Worm (Caenorhabditis elegans) whole organism, dauer: ENCODE results near the gene T26H5.9.

Experiments
- unc-62 ChIP-seq: sonication (generic microtip); optimal IDR thresholded peaks from 2 replicates; lab custom pipeline; 2017; ENCODE audit warnings: missing biosample characterization, missing genetic modification reagents, missing genetic modification characterization

Gene T26H5.9

DNA sequence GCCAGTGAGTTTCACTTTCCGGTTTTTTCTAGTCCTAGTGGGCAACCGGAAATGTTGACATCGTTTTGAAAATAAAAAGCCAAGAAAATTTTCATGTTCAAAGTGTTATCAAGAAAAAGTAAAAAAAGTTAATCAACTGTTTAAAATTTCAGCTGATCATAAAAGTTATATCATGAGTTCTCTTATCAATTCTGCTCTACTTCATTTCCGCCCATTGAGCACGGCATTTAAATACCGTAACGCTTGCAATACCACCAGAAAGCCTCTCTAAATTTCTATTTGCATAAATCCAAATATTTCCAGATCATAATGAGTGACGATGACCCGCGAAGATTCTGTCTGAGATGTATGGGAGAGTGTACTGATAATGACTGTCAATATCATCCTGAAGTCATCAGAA lies at the start of gene T26H5.9:
Gene T26H5.9, plus strand, starts transcription at position 302 of the 400 bp plus-strand sequence.
- TF ChIP-seq unc-62: no peak

DNA sequence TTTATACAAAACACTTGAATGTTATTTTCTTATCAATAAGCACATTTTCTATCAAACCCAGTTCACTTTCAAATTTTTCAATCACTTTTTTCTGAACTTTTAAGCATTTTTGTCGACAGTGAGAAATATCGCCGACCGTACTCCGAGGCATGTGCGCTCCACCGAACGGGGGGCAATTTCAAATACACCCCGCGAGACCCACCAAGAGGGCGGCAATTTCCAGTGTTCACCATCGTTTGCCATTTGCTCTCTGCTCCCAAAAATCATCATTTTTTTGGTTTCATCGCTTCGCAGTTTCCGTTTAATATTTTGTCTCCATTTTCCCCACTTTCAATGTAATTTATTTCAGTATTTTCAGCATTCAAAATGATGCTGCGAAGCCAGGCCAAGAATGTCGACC lies 49.4 kb upstream of the T26H5.9 start, which contains the start of gene cyb-3:
Gene cyb-3, plus strand, starts transcription at position 350 of the 400 bp plus-strand sequence.
- no peak for TF ChIP-seq unc-62

DNA sequence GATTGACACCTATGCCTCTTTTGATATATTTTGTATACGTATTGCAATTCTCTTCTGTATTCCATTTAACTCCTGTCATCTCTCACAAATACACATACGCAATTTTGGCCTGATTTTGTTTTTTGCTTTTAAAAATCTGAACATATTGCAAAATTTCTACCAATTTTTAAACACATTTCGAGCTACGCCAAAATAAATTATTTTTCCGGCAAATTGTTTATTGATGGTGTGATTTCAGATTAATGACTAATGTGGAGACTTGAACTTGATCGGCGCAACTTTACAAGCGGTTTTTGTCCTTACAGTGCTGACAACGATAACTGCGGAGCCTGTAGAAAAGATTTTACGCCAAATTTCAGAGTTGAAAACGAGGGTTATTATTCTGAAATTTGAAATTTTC lies 47.6 kb upstream of the T26H5.9 start:
- TF ChIP-seq unc-62: no peak

DNA sequence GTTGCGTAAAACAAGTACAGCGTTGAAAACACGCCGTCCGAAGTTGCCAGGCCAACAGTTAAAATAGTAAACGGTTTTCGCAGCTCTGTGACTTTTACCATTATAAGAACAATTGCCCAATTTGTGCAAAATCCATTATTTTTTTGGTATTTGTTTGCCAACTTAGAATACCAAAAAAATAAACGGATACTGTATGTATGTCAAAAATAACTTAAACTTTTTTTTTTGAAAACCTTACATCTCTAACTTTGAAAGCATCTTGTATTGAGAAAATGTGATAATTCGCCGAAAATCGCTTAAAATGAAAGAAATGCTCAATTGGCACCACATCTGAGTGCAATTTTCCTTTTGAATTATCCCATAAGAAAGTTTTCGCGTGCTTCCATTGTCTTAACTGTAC lies 46.0 kb upstream of the T26H5.9 start, which contains the start of gene fbxa-199:
Gene fbxa-199, minus strand, starts transcription at position 101 of the 400 bp plus-strand sequence.
- TF ChIP-seq unc-62: no peak

DNA sequence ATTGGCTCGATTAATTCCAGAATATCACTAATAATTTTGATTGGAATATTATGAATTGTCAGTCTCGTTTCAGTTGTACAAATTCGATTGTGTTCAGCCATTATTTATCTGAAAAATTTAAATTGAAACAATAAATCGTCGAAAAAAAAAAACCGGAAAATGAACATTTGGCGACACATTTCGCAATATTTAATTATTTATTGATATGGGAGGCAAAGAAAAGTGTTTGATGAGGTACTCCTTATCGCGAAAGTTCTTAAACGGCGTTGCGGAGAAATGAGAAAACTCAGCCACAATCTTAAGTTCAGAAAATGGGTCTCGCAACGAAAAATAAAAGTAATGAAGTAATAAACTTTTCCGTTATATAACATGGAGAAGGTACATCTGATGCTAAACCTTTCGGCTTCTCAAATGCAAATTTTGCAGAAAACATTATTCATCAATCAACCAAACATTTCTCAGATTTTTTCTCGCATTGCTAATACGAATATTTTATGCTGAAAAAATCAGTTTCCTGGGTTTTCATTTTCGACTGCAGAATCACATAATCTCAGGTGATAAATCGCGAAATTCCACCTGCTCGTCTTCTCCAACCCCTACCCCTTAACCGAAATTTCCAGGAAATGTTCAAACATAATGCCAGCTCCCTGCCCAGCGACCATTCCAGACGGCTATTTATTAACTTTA lies 44.9 kb upstream of the T26H5.9 start, which contains the start of the genes T06E6.15 and sri-7:
Gene T06E6.15, minus strand, starts transcription at position 101 of the 687 bp plus-strand sequence.
Gene sri-7, plus strand, starts transcription at position 637 of the 687 bp plus-strand sequence.
- no peak for TF ChIP-seq unc-62

ce11 chrV:15401856-15402314 lies 42.8 kb upstream of the T26H5.9 start, which contains the start of gene fbxa-135:
Gene fbxa-135 (plus strand): TSS chrV:15402264.
- TF ChIP-seq unc-62: no peak

DNA sequence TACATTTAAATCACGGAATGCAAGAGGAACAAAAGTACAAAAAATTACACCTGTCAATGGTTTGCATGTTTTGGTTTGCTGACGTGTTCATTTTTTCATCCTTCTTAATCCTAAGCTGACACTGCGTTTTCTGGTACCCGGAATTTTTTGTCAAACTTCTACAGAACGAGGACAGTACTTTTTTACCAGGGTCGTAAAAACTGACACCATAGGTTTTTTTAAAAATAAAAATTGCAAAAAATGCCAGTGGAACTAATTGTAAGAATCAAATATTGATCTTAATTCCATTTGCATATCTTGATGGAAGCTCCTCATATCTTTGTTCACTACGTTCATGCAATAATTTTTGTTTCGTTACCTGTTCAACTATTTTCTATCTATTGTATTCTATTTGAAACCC lies 39.9 kb upstream of the T26H5.9 start, which contains the start of gene srh-258:
Gene srh-258, plus strand, starts transcription at position 301 of the 400 bp plus-strand sequence.
- no peak for TF ChIP-seq unc-62

- no peak for TF ChIP-seq unc-62
Observed at ce11 chrV:15406928-15407327, 37.8 kb upstream of the T26H5.9 start, which contains the start of gene srh-257. Gene srh-257 (plus strand): TSS chrV:15407228.

ce11 chrV:15412625-15413024 lies 32.1 kb upstream of the T26H5.9 start, which contains the start of gene srbc-63:
Gene srbc-63 (minus strand): TSS chrV:15412725.
- TF ChIP-seq unc-62: no peak

DNA sequence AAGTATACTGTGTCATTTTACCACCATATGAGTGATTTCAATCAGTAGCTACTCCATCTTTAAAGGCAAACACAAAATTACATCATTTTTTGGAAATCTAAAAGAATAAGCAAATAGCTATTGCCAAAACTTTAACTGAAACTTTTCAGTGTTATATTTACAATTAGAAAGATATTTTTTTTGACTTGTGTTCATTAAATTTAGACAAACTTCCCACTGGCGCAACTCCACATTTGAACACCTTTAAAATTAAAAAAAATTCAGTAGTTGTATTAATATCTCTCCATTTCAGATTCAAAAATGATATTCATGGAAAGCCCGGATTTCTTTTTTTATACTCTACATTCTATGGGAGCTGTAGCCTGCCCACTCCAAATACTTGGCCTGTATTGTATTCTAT lies 30.9 kb upstream of the T26H5.9 start, which contains the start of gene srh-264:
Gene srh-264, plus strand, starts transcription at position 301 of the 400 bp plus-strand sequence.
- no peak for TF ChIP-seq unc-62

- TF ChIP-seq unc-62: no peak
Observed at ce11 chrV:15415951-15416350, 28.8 kb upstream of the T26H5.9 start, which contains the start of gene srh-265. Gene srh-265 (plus strand): TSS chrV:15416251.

DNA sequence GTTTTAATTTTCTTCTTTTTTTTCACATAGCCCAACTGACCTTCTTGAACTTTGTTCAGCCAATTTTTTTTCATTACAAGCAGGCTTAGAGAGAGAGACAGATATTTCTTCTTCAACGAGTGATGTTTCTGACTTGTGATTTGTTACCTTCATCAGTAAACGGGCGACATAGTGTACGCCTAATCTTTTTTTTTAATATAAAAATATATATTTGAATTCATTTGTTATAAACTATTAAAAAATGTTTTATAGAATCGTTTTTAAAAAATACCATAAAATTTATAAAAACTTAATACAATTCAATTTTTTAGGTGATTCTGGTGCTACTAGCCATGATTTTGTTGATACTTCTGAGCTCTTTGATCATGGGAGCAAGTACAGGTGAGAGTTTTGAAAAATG lies 26.9 kb upstream of the T26H5.9 start, which contains the start of gene T06E6.10:
Gene T06E6.10, plus strand, starts transcription at position 301 of the 400 bp plus-strand sequence.
- TF ChIP-seq unc-62: no peak

DNA sequence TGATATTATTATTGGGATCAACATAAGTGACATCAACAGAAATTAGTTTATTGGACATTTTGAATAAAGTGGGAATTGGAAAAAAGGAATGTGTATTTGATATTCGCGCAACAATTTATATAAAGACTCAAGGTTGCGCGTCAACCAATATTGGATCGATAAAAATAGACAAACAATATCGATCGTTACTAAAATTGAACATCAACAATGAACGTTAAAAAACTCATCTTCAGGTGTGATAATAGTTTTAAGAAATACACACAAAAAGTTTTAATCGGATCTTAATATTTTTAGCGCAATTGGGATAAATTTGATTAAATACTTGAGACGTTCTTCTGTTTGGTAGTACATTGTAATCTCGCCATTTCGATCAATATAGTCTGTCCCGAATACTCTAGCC lies 21.1 kb upstream of the T26H5.9 start, which contains the start of gene fbxa-104:
Gene fbxa-104, minus strand, starts transcription at position 83 of the 400 bp plus-strand sequence.
- no peak for TF ChIP-seq unc-62

- TF ChIP-seq unc-62: no peak
Observed at ce11 chrV:15425368-15426091, 19.2 kb upstream of the T26H5.9 start, which contains the start of gene Y36E3A.2. Gene Y36E3A.2 (plus strand): TSS chrV:15426041.

- TF ChIP-seq unc-62: no peak
Observed at ce11 chrV:15426944-15427343, 17.8 kb upstream of the T26H5.9 start, which contains the start of gene fbxa-209. Gene fbxa-209 (minus strand): TSS chrV:15427044.

ce11 chrV:15431322-15432052 lies 13.2 kb upstream of the T26H5.9 start:
- no peak for TF ChIP-seq unc-62
